Worm (Caenorhabditis elegans): ENCODE results near the gene pha-2.

DNA sequence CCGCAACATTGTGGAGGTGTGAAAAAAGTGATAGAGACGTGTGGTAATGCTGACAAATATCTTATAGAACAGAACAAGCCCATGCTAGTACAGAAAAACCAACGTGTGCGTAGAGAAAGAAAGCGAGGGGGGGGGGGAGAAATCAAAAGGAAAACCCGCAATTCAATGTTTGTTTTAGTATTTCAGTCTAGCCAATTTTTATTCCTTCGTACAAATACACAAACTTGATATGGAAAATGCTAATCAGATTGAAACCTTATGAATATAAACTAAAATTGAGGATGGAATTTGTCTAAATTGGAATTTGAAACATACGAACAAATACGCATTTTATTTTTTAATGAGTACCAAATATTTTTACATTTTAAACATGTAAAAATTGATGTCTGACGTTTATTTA is 49.0 kb downstream of the pha-2 start, which contains the start of gene mrp-1:
- TF ChIP-seq lag-1 (GFP tag; IDR thresholded peaks at IDR 0.05) (no peak), sea-2 (GFP tag; IDR thresholded peaks at IDR 0.05) (no peak), C17E4.6 (GFP tag; IDR thresholded peaks at IDR 0.05) (no peak), snpc-4 (GFP tag; optimal IDR thresholded peaks at IDR 0.05) (no peak), snpc-4 (tag; optimal IDR thresholded peaks at IDR 0.05) (no peak), aptf-2 (GFP tag; conservative IDR thresholded peaks at IDR 0.05) (no peak), hmg-1.2 (GFP tag; IDR thresholded peaks at IDR 0.05) (no peak), ztf-26 (tag; optimal IDR thresholded peaks at IDR 0.05) (no peak), lsy-27 (tag; optimal IDR thresholded peaks at IDR 0.05; ENCODE audit: borderline replicate concordance, insufficient read depth) (no peak), repo-1 (tag; optimal IDR thresholded peaks at IDR 0.05) (no peak), chd-7 (tag; optimal IDR thresholded peaks at IDR 0.05) (no peak), athp-1 (tag; optimal IDR thresholded peaks at IDR 0.05) (no peak), zfh-2 (GFP tag; conservative IDR thresholded peaks at IDR 0.05) (no peak), sptf-2 (GFP tag; optimal IDR thresholded peaks at IDR 0.05) (no peak), gei-17 (GFP tag; optimal IDR thresholded peaks at IDR 0.05) (no peak)

Measured in whole organism, young adult.